Worm (Caenorhabditis elegans): ENCODE measurements around the gene hrpk-2.

hrpk-2 gene

DNA sequence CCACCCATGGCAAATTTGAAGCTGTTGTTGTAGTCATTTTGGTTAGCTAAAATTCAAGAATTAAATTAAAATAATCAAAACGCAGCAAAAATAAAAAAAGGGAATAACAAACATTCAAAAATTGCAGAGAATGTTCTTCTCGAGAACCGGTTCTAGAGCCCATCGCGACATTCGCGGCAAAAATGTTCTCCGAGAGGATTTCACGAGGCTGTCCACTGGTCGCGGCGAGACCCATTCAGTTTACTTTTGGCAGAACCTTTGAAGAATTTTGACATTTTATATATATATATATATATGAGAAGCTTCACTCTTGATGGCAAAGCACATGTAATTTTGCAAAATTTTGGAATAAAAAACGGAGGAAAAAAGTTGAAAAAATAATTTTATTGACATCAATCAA lies 42.6 kb downstream of the hrpk-2 start, which contains the start of gene F44B9.8 (continued):
- no peak for TF ChIP-seq nhr-129 (tag; optimal IDR thresholded peaks at IDR 0.05)

DNA sequence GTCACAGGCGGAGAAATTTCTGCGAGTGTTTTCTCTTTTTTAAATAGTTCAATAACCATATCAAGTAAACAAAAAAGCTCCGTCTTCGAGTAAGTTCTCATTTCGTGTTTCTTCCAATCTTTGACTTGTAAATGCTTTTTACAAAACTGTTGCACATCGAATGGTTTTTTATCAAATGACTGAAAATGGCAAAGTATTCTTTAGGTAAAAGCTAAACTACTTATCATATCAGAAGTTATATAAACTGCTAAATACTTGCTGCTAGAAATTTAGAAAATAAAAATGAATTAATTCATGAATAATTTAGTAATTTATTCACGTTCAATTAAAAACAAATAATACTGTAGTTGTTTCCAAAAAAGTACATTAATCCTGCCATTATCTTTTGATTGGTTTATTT lies 44.0 kb downstream of the hrpk-2 start, which contains the start of gene F44B9.9:
TSS of gene F44B9.9 (minus strand) at position 101 of the 400 bp plus-strand sequence.
- TF ChIP-seq mbf-1 (tag; optimal IDR thresholded peaks at IDR 0.05) (no peak), nhr-12 (tag; optimal IDR thresholded peaks at IDR 0.05) (no peak), ceh-16 (tag; optimal IDR thresholded peaks at IDR 0.05) (no peak), nhr-77 (tag; optimal IDR thresholded peaks at IDR 0.05) (no peak), R02D3.7 (tag; optimal IDR thresholded peaks at IDR 0.05) (no peak), snpc-4 (tag; optimal IDR thresholded peaks at IDR 0.05) (no peak), lin-13 (GFP tag; optimal IDR thresholded peaks at IDR 0.05) (no peak), elt-3 (tag; optimal IDR thresholded peaks at IDR 0.05) (no peak), nhr-21 (tag; optimal IDR thresholded peaks at IDR 0.05) (no peak), F13H6.1 (tag; optimal IDR thresholded peaks at IDR 0.05) (no peak), nhr-10 (tag; optimal IDR thresholded peaks at IDR 0.05) (no peak), C34F6.9 (tag; optimal IDR thresholded peaks at IDR 0.05) (no peak), sem-4 (tag; optimal IDR thresholded peaks at IDR 0.05) (no peak), lin-39 (tag; optimal IDR thresholded peaks at IDR 0.05) (no peak), nhr-25 (tag; optimal IDR thresholded peaks at IDR 0.05) (no peak), nhr-11 (tag; optimal IDR thresholded peaks at IDR 0.05) (no peak), nhr-6 (tag; optimal IDR thresholded peaks at IDR 0.05) (no peak), elt-1 (tag; optimal IDR thresholded peaks at IDR 0.05) (no peak), unc-39 (tag; optimal IDR thresholded peaks at IDR 0.05) (no peak)

DNA sequence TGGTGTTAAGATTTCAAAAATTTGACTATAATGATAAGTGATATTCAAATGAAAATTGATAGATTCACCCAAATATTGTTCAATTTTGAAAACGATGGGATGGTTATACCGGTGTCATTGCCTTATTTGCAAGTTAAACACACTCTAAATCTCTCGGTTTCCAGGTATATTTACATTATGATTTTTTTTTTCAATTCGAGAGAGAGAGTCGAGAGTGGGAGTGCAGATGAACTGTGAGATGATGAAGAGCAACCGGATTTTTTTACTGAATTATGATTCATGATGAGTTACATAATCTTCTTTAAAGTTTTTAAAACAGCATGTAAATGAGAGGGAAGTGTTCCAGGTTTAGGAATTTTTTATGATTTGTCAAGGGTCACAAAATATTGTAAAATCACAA lies 46.6 kb downstream of the hrpk-2 start, which contains the start of gene F44B9.10:
TSS of gene F44B9.10 (minus strand) at position 101 of the 400 bp plus-strand sequence.
- TF ChIP-seq lin-11 (tag; optimal IDR thresholded peaks at IDR 0.05): no peak
- TF ChIP-seq mab-5 (tag; optimal IDR thresholded peaks at IDR 0.05): no peak
- TF ChIP-seq crh-2 (tag; optimal IDR thresholded peaks at IDR 0.05): no peak
- no peak for TF ChIP-seq sem-4 (tag; optimal IDR thresholded peaks at IDR 0.05)
- TF ChIP-seq nhr-237 (tag; optimal IDR thresholded peaks at IDR 0.05): no peak
- TF ChIP-seq unc-62 (GFP tag; optimal IDR thresholded peaks at IDR 0.05): no peak
- TF ChIP-seq lin-13 (GFP tag; optimal IDR thresholded peaks at IDR 0.05): no peak
- no peak for TF ChIP-seq skn-1 (tag; optimal IDR thresholded peaks at IDR 0.05)
- TF ChIP-seq ama-1 (optimal IDR thresholded peaks at IDR 0.05): no peak
- no peak for TF ChIP-seq gmeb-1 (tag; optimal IDR thresholded peaks at IDR 0.05)
- TF ChIP-seq ztf-1 (GFP tag; conservative IDR thresholded peaks at IDR 0.05): no peak
- no peak for TF ChIP-seq unc-55 (GFP tag; optimal IDR thresholded peaks at IDR 0.05)
- no peak for TF ChIP-seq ztf-11 (tag; optimal IDR thresholded peaks at IDR 0.05)
- no peak for TF ChIP-seq aly-2 (tag; optimal IDR thresholded peaks at IDR 0.05)
- no peak for TF ChIP-seq nhr-11 (tag; optimal IDR thresholded peaks at IDR 0.05)

DNA sequence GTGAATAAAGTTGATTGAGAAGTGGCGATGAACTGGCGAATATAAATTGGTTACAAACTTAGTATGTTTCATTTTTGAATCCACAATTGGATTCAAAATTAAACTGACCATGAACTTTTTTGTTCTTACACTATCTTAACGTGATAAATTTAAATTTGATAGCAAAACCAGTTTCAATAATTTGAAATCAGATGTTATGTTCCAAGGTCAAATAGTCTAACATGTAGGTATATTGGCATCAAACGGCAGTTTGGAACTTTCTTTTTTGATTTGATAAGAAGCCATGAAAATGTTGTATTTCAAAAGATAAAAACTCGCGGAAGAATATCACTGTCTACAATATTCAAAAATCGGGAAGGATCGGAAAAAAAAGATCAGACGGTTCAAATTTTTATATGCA lies 49.1 kb downstream of the hrpk-2 start:
- TF ChIP-seq elt-1 (tag; optimal IDR thresholded peaks at IDR 0.05): no peak
- TF ChIP-seq elt-3 (tag; optimal IDR thresholded peaks at IDR 0.05): no peak
- TF ChIP-seq nhr-25 (tag; optimal IDR thresholded peaks at IDR 0.05): peak; percentile 26
- TF ChIP-seq blmp-1 (tag; optimal IDR thresholded peaks at IDR 0.05; ENCODE audit: insufficient read depth): no peak
- no peak for TF ChIP-seq zag-1 (tag; optimal IDR thresholded peaks at IDR 0.05)
- TF ChIP-seq nhr-129 (tag; optimal IDR thresholded peaks at IDR 0.05): no peak
- TF ChIP-seq sma-9 (GFP tag; optimal IDR thresholded peaks at IDR 0.05): peak; percentile 19
- TF ChIP-seq sma-9 (tag; optimal IDR thresholded peaks at IDR 0.05): no peak
- TF ChIP-seq lsy-2 (tag; optimal IDR thresholded peaks at IDR 0.05): no peak
- TF ChIP-seq egl-27 (tag; optimal IDR thresholded peaks at IDR 0.05): no peak
- TF ChIP-seq ztf-11 (tag; optimal IDR thresholded peaks at IDR 0.05): no peak

DNA sequence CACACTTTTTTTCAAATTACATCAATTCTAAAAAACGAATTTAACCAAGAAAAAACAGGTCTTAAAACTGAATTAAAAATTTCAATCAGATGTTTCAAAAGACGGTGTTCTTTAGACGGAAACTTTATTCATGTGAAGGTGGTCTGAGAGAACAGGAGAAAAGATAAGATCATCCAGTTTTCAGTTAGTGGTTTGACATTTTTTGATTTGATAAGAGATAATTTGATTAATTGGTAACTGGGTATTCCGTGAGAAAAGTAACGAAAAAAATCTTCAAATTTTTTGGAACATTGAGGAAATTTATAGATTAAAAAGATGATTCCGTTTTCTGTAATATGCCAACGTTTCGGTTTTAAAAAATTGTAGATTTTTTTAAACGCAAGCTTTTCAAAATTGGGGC lies 49.6 kb downstream of the hrpk-2 start:
- TF ChIP-seq mab-5 (tag; optimal IDR thresholded peaks at IDR 0.05): no peak
- TF ChIP-seq nhr-237 (tag; optimal IDR thresholded peaks at IDR 0.05): no peak
- peak; percentile 58 for TF ChIP-seq sma-9 (GFP tag; optimal IDR thresholded peaks at IDR 0.05)
- no peak for TF ChIP-seq sma-9 (tag; optimal IDR thresholded peaks at IDR 0.05)
- no peak for TF ChIP-seq lin-39 (tag; optimal IDR thresholded peaks at IDR 0.05)
- peak; percentile 2 for TF ChIP-seq blmp-1 (tag; optimal IDR thresholded peaks at IDR 0.05; ENCODE audit: insufficient read depth)
- no peak for TF ChIP-seq skn-1 (tag; optimal IDR thresholded peaks at IDR 0.05)
- no peak for TF ChIP-seq nhr-10 (tag; optimal IDR thresholded peaks at IDR 0.05)

Measured in whole organism, L2 larva.